Worm (Caenorhabditis elegans) whole organism, young adult: ENCODE data around the gene ZC518.8.

Source experiments
- B0261.1 ChIP-seq: sonication (generic microtip); optimal IDR thresholded peaks from 2 replicates; lab custom pipeline; 2016; ENCODE audit warnings: mild to moderate bottlenecking, missing genetic modification characterization, moderate library complexity, missing compliant biosample characterization
- F22D6.2 ChIP-seq: sonication (generic microtip); optimal IDR thresholded peaks from 2 replicates; lab custom pipeline; 2016; ENCODE audit warnings: mild to moderate bottlenecking, missing genetic modification characterization, missing compliant biosample characterization
- F33H1.4 ChIP-seq: fragments of 200-800 bp; sonication (Bioruptor generic); IDR thresholded peaks from 2 replicates; pipeline ENCODE4 v1.3.6; 2022; ENCODE audit warnings: missing genetic modification reagents, missing genetic modification characterization, missing compliant biosample characterization
- F39B2.1 ChIP-seq: fragments of 200-800 bp; sonication (Bioruptor generic); IDR thresholded peaks from 2 replicates; pipeline ENCODE4 v1.3.6; 2022; ENCODE audit warnings: missing genetic modification reagents, missing genetic modification characterization, missing compliant biosample characterization
- F57C9.4 ChIP-seq: sonication (generic microtip); optimal IDR thresholded peaks from 2 replicates; lab custom pipeline; 2017; ENCODE audit warnings: mild to moderate bottlenecking, missing genetic modification characterization, missing compliant biosample characterization
- K11D2.4 ChIP-seq: fragments of 200-800 bp; sonication (Bioruptor generic); IDR thresholded peaks from 2 replicates; pipeline ENCODE4 v1.3.6; 2022; ENCODE audit warnings: missing genetic modification reagents, missing genetic modification characterization, missing compliant biosample characterization
- K12H6.12 ChIP-seq: fragments of 200-800 bp; sonication (Bioruptor generic); optimal IDR thresholded peaks from 2 replicates; lab custom pipeline; 2018; ENCODE audit warnings: mild to moderate bottlenecking, missing genetic modification characterization, missing compliant biosample characterization
- Y53F4B.3 ChIP-seq: fragments of 200-800 bp; sonication (Bioruptor generic); IDR thresholded peaks from 2 replicates; pipeline ENCODE4 v1.3.6; 2022; ENCODE audit warnings: missing genetic modification reagents, missing genetic modification characterization, missing compliant biosample characterization
- ama-1 ChIP-seq, 3 experiments: fragments of 150-350 bp in 1 of 3; sonication (generic microtip) in 2 of 3; optimal IDR thresholded peaks; 2 replicates each; lab custom pipeline; 2014 to 2018; ENCODE audit warnings: missing biosample characterization in 2 of 3, missing genetic modification characterization in 2 of 3, missing genetic modification reagents in 2 of 3
- athp-1 ChIP-seq: sonication (generic microtip); optimal IDR thresholded peaks from 2 replicates; lab custom pipeline; 2017; ENCODE audit warnings: mild to moderate bottlenecking, missing genetic modification characterization, missing compliant biosample characterization
- attf-5 ChIP-seq: fragments of 200-800 bp; sonication (Bioruptor generic); optimal IDR thresholded peaks from 2 replicates; lab custom pipeline; 2018; ENCODE audit warnings: mild to moderate bottlenecking, missing genetic modification characterization, missing compliant biosample characterization
- bed-2 ChIP-seq: fragments of 200-800 bp; sonication (Bioruptor generic); IDR thresholded peaks from 2 replicates; pipeline ENCODE4 v1.3.6; 2022; ENCODE audit warnings: missing genetic modification reagents, missing genetic modification characterization, missing compliant biosample characterization
- cebp-1 ChIP-seq, 2 experiments: fragments of 200-800 bp in 1 of 2; sonication (Bioruptor generic) in 1 of 2; sonication (generic microtip) in 1 of 2; IDR thresholded peaks in 1 of 2; optimal IDR thresholded peaks in 1 of 2; 2 replicates each; pipeline versions ENCODE4 v1.3.6 to Lab custom; 2017 to 2022; ENCODE audit warnings: missing compliant biosample characterization in 2 of 2, missing genetic modification characterization in 2 of 2, mild to moderate bottlenecking in 1 of 2, missing genetic modification reagents in 1 of 2, moderate library complexity in 1 of 2
- ceh-58 ChIP-seq: fragments of 200-800 bp; sonication (Bioruptor generic); IDR thresholded peaks from 2 replicates; pipeline ENCODE4 v1.3.6; 2022; ENCODE audit warnings: missing genetic modification characterization, missing compliant biosample characterization
- dpff-1 ChIP-seq: sonication (generic microtip); optimal IDR thresholded peaks from 2 replicates; lab custom pipeline; 2017; ENCODE audit warnings: mild to moderate bottlenecking, missing genetic modification characterization, missing compliant biosample characterization
- dpl-1 ChIP-seq: fragments of 150-350 bp; optimal IDR thresholded peaks from 2 replicates; lab custom pipeline; 2014; ENCODE audit warnings: missing biosample characterization, missing genetic modification reagents, missing genetic modification characterization
- efl-1 ChIP-seq: fragments of 150-350 bp; optimal IDR thresholded peaks from 2 replicates; lab custom pipeline; 2014; ENCODE audit warnings: missing biosample characterization, missing genetic modification reagents, missing genetic modification characterization
- ekl-4 ChIP-seq: fragments of 200-800 bp; sonication (Bioruptor generic); IDR thresholded peaks from 2 replicates; pipeline ENCODE4 v1.3.6; 2022; ENCODE audit warnings: missing genetic modification reagents, missing genetic modification characterization, missing compliant biosample characterization
- him-1 ChIP-seq: sonication (generic microtip); optimal IDR thresholded peaks from 2 replicates; lab custom pipeline; 2016; ENCODE audit warnings: missing genotype, missing genetic modification reagents, missing genetic modification characterization, missing compliant biosample characterization
- hmg-1.2 ChIP-seq: fragments of 200-800 bp; sonication (Bioruptor generic); IDR thresholded peaks from 2 replicates; pipeline ENCODE4 v1.3.6; 2022; ENCODE audit warnings: missing genetic modification reagents, missing genetic modification characterization, missing compliant biosample characterization
- let-526 ChIP-seq: fragments of 200-800 bp; sonication (Bioruptor generic); IDR thresholded peaks from 2 replicates; pipeline ENCODE4 v1.3.6; 2022; ENCODE audit warnings: missing genetic modification reagents, missing genetic modification characterization, missing compliant biosample characterization
- lin-40 ChIP-seq: sonication (generic microtip); optimal IDR thresholded peaks from 2 replicates; lab custom pipeline; 2016; ENCODE audit warnings: missing genetic modification characterization, mild to moderate bottlenecking, missing compliant biosample characterization, missing genotype, missing genetic modification reagents
- lin-54 ChIP-seq: fragments of 200-800 bp; sonication (Bioruptor generic); optimal IDR thresholded peaks from 2 replicates; lab custom pipeline; 2018; ENCODE audit warnings: mild to moderate bottlenecking, missing genetic modification characterization, missing compliant biosample characterization
- lir-1 ChIP-seq: fragments of 200-800 bp; sonication (Bioruptor generic); conservative IDR thresholded peaks from 2 replicates; pipeline ENCODE4 v1.3.6; 2022; ENCODE audit warnings: missing genetic modification reagents, missing genetic modification characterization, missing compliant biosample characterization
- lsl-1 ChIP-seq: fragments of 200-800 bp; sonication (Bioruptor generic); optimal IDR thresholded peaks from 2 replicates; lab custom pipeline; 2018; ENCODE audit warnings: mild to moderate bottlenecking, missing genetic modification characterization, moderate library complexity, missing compliant biosample characterization
- lsy-27 ChIP-seq: sonication (generic microtip); optimal IDR thresholded peaks from 2 replicates; lab custom pipeline; 2017; ENCODE audit warnings: missing genetic modification characterization, mild to moderate bottlenecking, missing compliant biosample characterization, antibody characterized with exemption, missing genotype, borderline replicate concordance; ENCODE audit not compliant: insufficient read depth
- madf-6 ChIP-seq: fragments of 200-800 bp; sonication (Bioruptor generic); IDR thresholded peaks from 2 replicates; pipeline ENCODE4 v1.3.6; 2022; ENCODE audit warnings: missing genetic modification reagents, missing genetic modification characterization, missing compliant biosample characterization
- madf-8 ChIP-seq: fragments of 200-800 bp; sonication (Bioruptor generic); conservative IDR thresholded peaks from 2 replicates; pipeline ENCODE4 v1.3.6; 2022; ENCODE audit warnings: missing genetic modification reagents, missing genetic modification characterization, missing compliant biosample characterization
- mcd-1 ChIP-seq: fragments of 200-800 bp; sonication (Bioruptor generic); IDR thresholded peaks from 2 replicates; pipeline ENCODE4 v1.3.6; 2022; ENCODE audit warnings: missing genetic modification reagents, missing genetic modification characterization, missing compliant biosample characterization
- mel-28 ChIP-seq: sonication (generic microtip); optimal IDR thresholded peaks from 2 replicates; lab custom pipeline; 2016; ENCODE audit warnings: borderline replicate concordance, mild to moderate bottlenecking, missing genetic modification characterization, missing compliant biosample characterization
- mes-4 ChIP-seq: sonication (generic microtip); optimal IDR thresholded peaks from 2 replicates; lab custom pipeline; 2016; ENCODE audit warnings: missing genotype, missing genetic modification characterization, missing compliant biosample characterization
- rcor-1 ChIP-seq: fragments of 200-800 bp; sonication (Bioruptor generic); IDR thresholded peaks from 2 replicates; pipeline ENCODE4 v1.3.6; 2022; ENCODE audit warnings: missing genetic modification reagents, missing genetic modification characterization, missing compliant biosample characterization
- rec-8 ChIP-seq, 2 experiments: sonication (generic microtip); optimal IDR thresholded peaks; 2 replicates each; lab custom pipeline; 2016; ENCODE audit warnings: mild to moderate bottlenecking in 2 of 2, missing genetic modification characterization in 2 of 2, missing genetic modification reagents in 2 of 2, missing genotype in 2 of 2, missing biosample characterization in 1 of 2, missing compliant biosample characterization in 1 of 2, moderate library complexity in 1 of 2
- repo-1 ChIP-seq: sonication (generic microtip); optimal IDR thresholded peaks from 2 replicates; lab custom pipeline; 2017; ENCODE audit warnings: mild to moderate bottlenecking, missing genetic modification characterization, missing compliant biosample characterization
- rpc-1 ChIP-seq, 2 experiments: fragments of 150-350 bp in 1 of 2; sonication (generic microtip) in 1 of 2; optimal IDR thresholded peaks; 2 replicates each; lab custom pipeline; 2014 to 2018; ENCODE audit warnings: missing biosample characterization in 1 of 2, missing genetic modification characterization in 1 of 2, missing genetic modification reagents in 1 of 2, missing genotype in 1 of 2
- sea-2 ChIP-seq: fragments of 200-800 bp; sonication (Bioruptor generic); IDR thresholded peaks from 2 replicates; pipeline ENCODE4 v1.3.6; 2022; ENCODE audit warnings: missing genetic modification characterization, missing compliant biosample characterization
- xnd-1 ChIP-seq: sonication (generic microtip); optimal IDR thresholded peaks from 2 replicates; lab custom pipeline; 2016; ENCODE audit warnings: missing genotype, missing genetic modification reagents, missing genetic modification characterization, missing compliant biosample characterization
- zfh-2 ChIP-seq: fragments of 200-800 bp; sonication (Bioruptor generic); conservative IDR thresholded peaks from 2 replicates; pipeline ENCODE4 v1.3.6; 2022; ENCODE audit warnings: missing genetic modification reagents, missing genetic modification characterization, missing compliant biosample characterization

ZC518.8 gene

ce11 chrIV:12410167-12410566 is 48.5 kb upstream of the ZC518.8 start, which contains the start of gene acl-13:
acl-13 (plus strand) TSS chrIV:12410467.
- TF ChIP-seq ekl-4 (GFP tag; lab: Robert Waterston, UW) (no peak), hmg-1.2 (no peak), rec-8 (tag; optimal IDR thresholded peaks at IDR 0.05; lab: Kevin White, UChicago) (no peak)

ce11 chrIV:12408625-12409024 is 46.9 kb upstream of the ZC518.8 start, which contains the start of gene dsb-1:
dsb-1 (plus strand) TSS chrIV:12408925.
- no peak for TF ChIP-seq cebp-1 (GFP tag; IDR thresholded peaks at IDR 0.05; lab: Robert Waterston, UW)
- no peak for TF ChIP-seq cebp-1 (tag; optimal IDR thresholded peaks at IDR 0.05; lab: Kevin White, UChicago)
- TF ChIP-seq rpc-1 (optimal IDR thresholded peaks at IDR 0.05; lab: Kevin White, UChicago), result no peak
- TF ChIP-seq rpc-1 (tag; optimal IDR thresholded peaks at IDR 0.05; lab: Kevin White, UChicago), result no peak
- TF ChIP-seq athp-1 (tag; lab: Kevin White, UChicago), result no peak
- TF ChIP-seq dpl-1 (GFP tag; lab: Kevin White, UChicago), result peak; percentile 22
- TF ChIP-seq madf-6 (GFP tag; lab: Robert Waterston, UW), result peak; percentile 47; the same call in 1 of the 2 replicates
- no peak for TF ChIP-seq ama-1 (optimal IDR thresholded peaks at IDR 0.05; lab: Kevin White, UChicago)
- TF ChIP-seq ama-1 (GFP tag; optimal IDR thresholded peaks at IDR 0.05; lab: Kevin White, UChicago), result no peak
- TF ChIP-seq K11D2.4 (GFP tag; lab: Robert Waterston, UW), result no peak
- TF ChIP-seq mes-4, result no peak
- no peak for TF ChIP-seq ceh-58 (GFP tag; lab: Robert Waterston, UW)
- no peak for TF ChIP-seq zfh-2 (GFP tag; lab: Robert Waterston, UW)
- TF ChIP-seq rcor-1, result no peak
- no peak for TF ChIP-seq sea-2 (GFP tag; lab: Robert Waterston, UW)
- no peak for TF ChIP-seq him-1 (tag; lab: Kevin White, UChicago)
- TF ChIP-seq lin-40 (tag; lab: Kevin White, UChicago), result no peak
- no peak for TF ChIP-seq xnd-1
- TF ChIP-seq lin-54 (GFP tag; lab: Kevin White, UChicago), result peak; percentile 26
- no peak for TF ChIP-seq lir-1
- TF ChIP-seq F22D6.2 (tag; lab: Kevin White, UChicago), result no peak
- TF ChIP-seq dpff-1, result no peak
- peak; percentile 63 for TF ChIP-seq F33H1.4
- no peak for TF ChIP-seq let-526 (GFP tag; lab: Robert Waterston, UW)
- peak; percentile 40 for TF ChIP-seq efl-1 (GFP tag; lab: Kevin White, UChicago)
- TF ChIP-seq bed-2, result no peak
- TF ChIP-seq K12H6.12 (tag; lab: Kevin White, UChicago), result no peak
- no peak for TF ChIP-seq madf-8 (GFP tag; lab: Robert Waterston, UW)
- no peak for TF ChIP-seq lsy-27 (tag; lab: Kevin White, UChicago)
- 0 out of 2 replicates have a peak, but pooled peaks have one; percentile 8 for TF ChIP-seq mcd-1 (GFP tag; lab: Robert Waterston, UW)
- TF ChIP-seq lsl-1 (GFP tag; lab: Kevin White, UChicago), result peak; percentile 19
- TF ChIP-seq F39B2.1 (GFP tag; lab: Robert Waterston, UW), result no peak
- no peak for TF ChIP-seq attf-5 (GFP tag; lab: Kevin White, UChicago)
- TF ChIP-seq repo-1 (tag; lab: Kevin White, UChicago), result no peak
- no peak for TF ChIP-seq F57C9.4 (tag; lab: Kevin White, UChicago)
- no peak for TF ChIP-seq B0261.1 (tag; lab: Kevin White, UChicago)
- no peak for TF ChIP-seq mel-28
- TF ChIP-seq Y53F4B.3 (GFP tag; lab: Robert Waterston, UW), result no peak
